Fruit fly (Drosophila melanogaster): ENCODE data around the gene Sfp36F.

Gene Sfp36F

DNA sequence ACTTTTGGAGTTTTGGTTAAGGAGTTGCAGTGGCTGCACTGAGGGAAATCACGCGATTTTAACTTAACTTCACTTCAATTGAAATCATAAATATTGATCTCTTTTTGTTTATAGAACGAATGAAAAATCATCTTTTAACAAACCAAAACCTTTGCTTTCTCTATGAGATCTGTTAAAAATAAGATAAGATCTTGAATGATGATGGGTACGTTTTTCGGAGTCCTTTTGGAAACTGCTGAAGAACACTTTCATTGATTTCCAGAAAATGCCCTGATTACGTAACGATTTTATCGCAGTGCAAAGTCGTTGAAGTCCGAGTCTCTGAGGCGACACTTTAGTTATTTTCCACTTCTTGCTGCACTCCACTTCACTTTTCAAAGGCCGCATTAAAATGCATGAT lies 20.0 kb downstream of the Sfp36F start (continued):
- TF ChIP-seq sens-2 (GFP tag; IDR thresholded peaks at IDR 0.05): 0 out of 2 replicates have a peak, but pooled peaks have one; percentile 5
- TF ChIP-seq btn (GFP tag; optimal IDR thresholded peaks at IDR 0.05): no peak
- TF ChIP-seq CG3847 (GFP tag; IDR thresholded peaks at IDR 0.05): no peak
- TF ChIP-seq D (optimal IDR thresholded peaks at IDR 0.05): no peak
- TF ChIP-seq D (GFP tag; optimal IDR thresholded peaks at IDR 0.05): peak; percentile 61
- no peak for TF ChIP-seq bbx (GFP tag; IDR thresholded peaks at IDR 0.05; ENCODE audit: partially characterized antibody)
- no peak for TF ChIP-seq tll (GFP tag; optimal IDR thresholded peaks at IDR 0.05)
- peak; percentile 10 for TF ChIP-seq bab2 (GFP tag; optimal IDR thresholded peaks at IDR 0.05)
- TF ChIP-seq aop (GFP tag; IDR thresholded peaks at IDR 0.05): no peak
- TF ChIP-seq Adf1 (GFP tag; IDR thresholded peaks at IDR 0.05): no peak
- no peak for TF ChIP-seq nerfin-2 (GFP tag; IDR thresholded peaks at IDR 0.05; ENCODE audit: partially characterized antibody)
- TF ChIP-seq CG1647 (GFP tag; optimal IDR thresholded peaks at IDR 0.05): no peak
- no peak for TF ChIP-seq Taf1 (GFP tag; IDR thresholded peaks at IDR 0.05)
- peak; percentile 1 for TF ChIP-seq Six4 (GFP tag; optimal IDR thresholded peaks at IDR 0.05)
- no peak for TF ChIP-seq pfk (GFP tag; optimal IDR thresholded peaks at IDR 0.05)
- TF ChIP-seq CG31224 (GFP tag; IDR thresholded peaks at IDR 0.05): no peak
- TF ChIP-seq lmd (GFP tag; IDR thresholded peaks at IDR 0.05): peak; percentile 30; the same call in 1 of the 2 replicates
- TF ChIP-seq Bgb (GFP tag; IDR thresholded peaks at IDR 0.05; ENCODE audit: partially characterized antibody): no peak
- TF ChIP-seq Hr78 (GFP tag; optimal IDR thresholded peaks at IDR 0.05): no peak
- peak; percentile 41 for TF ChIP-seq CG11723 (GFP tag; optimal IDR thresholded peaks at IDR 0.05)
- TF ChIP-seq Sry-δ (GFP tag; optimal IDR thresholded peaks at IDR 0.05): no peak
- TF ChIP-seq CG9437 (GFP tag; optimal IDR thresholded peaks at IDR 0.05): peak; percentile 38
- peak; percentile 40 for TF ChIP-seq ewg (GFP tag; optimal IDR thresholded peaks at IDR 0.05)
- no peak for TF ChIP-seq CG15073 (GFP tag; optimal IDR thresholded peaks at IDR 0.05)
- TF ChIP-seq CG17359 (tag; optimal IDR thresholded peaks at IDR 0.05): peak; percentile 52
- TF ChIP-seq mam (GFP tag; optimal IDR thresholded peaks at IDR 0.05): no peak
- no peak for TF ChIP-seq BEAF-32 (GFP tag; optimal IDR thresholded peaks at IDR 0.05)
- peak; percentile 16 for TF ChIP-seq Nf-YB (GFP tag; optimal IDR thresholded peaks at IDR 0.05)
- peak; percentile 34 for TF ChIP-seq CG18476 (GFP tag; optimal IDR thresholded peaks at IDR 0.05)
- TF ChIP-seq Spps (tag; optimal IDR thresholded peaks at IDR 0.05): peak; percentile 63
- TF ChIP-seq CG3281 (GFP tag; optimal IDR thresholded peaks at IDR 0.05): no peak
- TF ChIP-seq Nf-YA (GFP tag; IDR thresholded peaks at IDR 0.05): no peak
- no peak for TF ChIP-seq hbn (GFP tag; IDR thresholded peaks at IDR 0.05; ENCODE audit: partially characterized antibody)
- no peak for TF ChIP-seq chm (GFP tag; IDR thresholded peaks at IDR 0.05)
- TF ChIP-seq zen (tag; optimal IDR thresholded peaks at IDR 0.05): no peak
- TF ChIP-seq cwo (GFP tag; optimal IDR thresholded peaks at IDR 0.05): no peak
- no peak for TF ChIP-seq CG6683 (GFP tag; optimal IDR thresholded peaks at IDR 0.05)
- peak; percentile 2 for TF ChIP-seq fd64A (GFP tag; optimal IDR thresholded peaks at IDR 0.05)
- TF ChIP-seq danr (GFP tag; IDR thresholded peaks at IDR 0.05): no peak
- TF ChIP-seq CG9215 (GFP tag; IDR thresholded peaks at IDR 0.05): no peak
- TF ChIP-seq knrl (GFP tag; IDR thresholded peaks at IDR 0.05; ENCODE audit: partially characterized antibody): no peak
- TF ChIP-seq ERR (GFP tag; optimal IDR thresholded peaks at IDR 0.05): no peak
- TF ChIP-seq CG14441 (GFP tag; IDR thresholded peaks at IDR 0.05): no peak
- TF ChIP-seq z (GFP tag; IDR thresholded peaks at IDR 0.05): no peak
- TF ChIP-seq bcd (GFP tag; optimal IDR thresholded peaks at IDR 0.05): peak; percentile 32
- TF ChIP-seq tap (tag; optimal IDR thresholded peaks at IDR 0.05): peak; percentile 54
- no peak for TF ChIP-seq CG13296 (GFP tag; optimal IDR thresholded peaks at IDR 0.05)
- no peak for TF ChIP-seq CHES-1-like (GFP tag; optimal IDR thresholded peaks at IDR 0.05)
- TF ChIP-seq CG30403 (GFP tag; optimal IDR thresholded peaks at IDR 0.05): peak; percentile 61
- no peak for TF ChIP-seq Antp (GFP tag; optimal IDR thresholded peaks at IDR 0.05)
- no peak for TF ChIP-seq Dek (tag; optimal IDR thresholded peaks at IDR 0.05)
